Fruit fly (Drosophila melanogaster) whole organism, pupa: Measurements from ENCODE around the gene Cpr30F.

ENCODE experiments used
- CG10348 ChIP-seq: fragments of 200-800 bp; sonication (Bioruptor generic); IDR thresholded peaks from 2 replicates; pipeline ENCODE4 v1.3.6; 2022; ENCODE audit warnings: missing biosample characterization, missing genetic modification characterization
- CG12605 ChIP-seq: fragments of 200-800 bp; sonication (Bioruptor generic); IDR thresholded peaks from 2 replicates; pipeline ENCODE4 v1.3.6; 2022; ENCODE audit warnings: missing biosample characterization, missing genetic modification characterization
- CG13204 ChIP-seq: fragments of 200-800 bp; sonication (Bioruptor generic); optimal IDR thresholded peaks from 2 replicates; lab custom pipeline; 2018; ENCODE audit warnings: missing biosample characterization, mild to moderate bottlenecking, missing genetic modification characterization, moderate library complexity
- CG14655 ChIP-seq: fragments of 200-800 bp; sonication (Bioruptor generic); optimal IDR thresholded peaks from 3 replicates; lab custom pipeline; 2017; ENCODE audit warnings: mild to moderate bottlenecking, missing biosample characterization, missing genetic modification reagents, missing genetic modification characterization
- CG15710 ChIP-seq: fragments of 200-800 bp; sonication (Bioruptor generic); optimal IDR thresholded peaks from 2 replicates; lab custom pipeline; 2018; ENCODE audit warnings: missing biosample characterization, mild to moderate bottlenecking, missing genetic modification characterization, moderate library complexity
- CG17806 ChIP-seq: fragments of 200-800 bp; sonication (Bioruptor generic); optimal IDR thresholded peaks from 2 replicates; lab custom pipeline; 2018; ENCODE audit warnings: missing biosample characterization, mild to moderate bottlenecking, missing genetic modification characterization, moderate library complexity
- CG32121 ChIP-seq: fragments of 200-800 bp; sonication (Bioruptor generic); IDR thresholded peaks from 2 replicates; pipeline ENCODE4 v1.3.6; 2022; ENCODE audit warnings: missing biosample characterization, missing genetic modification characterization
- CG34367 ChIP-seq: fragments of 200-800 bp; sonication (Bioruptor generic); optimal IDR thresholded peaks from 2 replicates; lab custom pipeline; 2018; ENCODE audit warnings: missing biosample characterization, mild to moderate bottlenecking, missing genetic modification characterization
- CG4496 ChIP-seq: fragments of 200-800 bp; sonication (Bioruptor generic); IDR thresholded peaks from 3 replicates; pipeline ENCODE4 v1.3.6; 2022; ENCODE audit warnings: missing biosample characterization, missing genetic modification characterization
- CG8159 ChIP-seq: fragments of 200-800 bp; sonication (Bioruptor generic); optimal IDR thresholded peaks from 3 replicates; lab custom pipeline; 2018; ENCODE audit warnings: missing biosample characterization, mild to moderate bottlenecking, missing genetic modification characterization, moderate library complexity
- CG8301 ChIP-seq: fragments of 200-800 bp; sonication (Bioruptor generic); optimal IDR thresholded peaks from 2 replicates; lab custom pipeline; 2018; ENCODE audit warnings: missing biosample characterization, mild to moderate bottlenecking, missing genetic modification characterization
- CG9948 ChIP-seq: fragments of 200-800 bp; sonication (Bioruptor generic); optimal IDR thresholded peaks from 2 replicates; lab custom pipeline; 2018; ENCODE audit warnings: missing biosample characterization, mild to moderate bottlenecking, missing genetic modification characterization, moderate library complexity
- D1 ChIP-seq: fragments of 200-800 bp; sonication (Bioruptor generic); optimal IDR thresholded peaks from 2 replicates; lab custom pipeline; 2018; ENCODE audit warnings: missing biosample characterization, mild to moderate bottlenecking, missing genetic modification characterization, moderate library complexity
- EcR ChIP-seq: fragments of 200-800 bp; sonication (Bioruptor generic); optimal IDR thresholded peaks from 3 replicates; lab custom pipeline; 2019; ENCODE audit warnings: missing biosample characterization, missing genetic modification characterization, mild to moderate bottlenecking, moderate library complexity, missing genetic modification reagents
- Ets98B ChIP-seq: fragments of 200-800 bp; sonication (Bioruptor generic); IDR thresholded peaks from 2 replicates; pipeline ENCODE4 v1.3.6; 2022; ENCODE audit warnings: missing biosample characterization, missing genetic modification characterization
- Pif1A ChIP-seq: fragments of 200-800 bp; sonication (Bioruptor generic); optimal IDR thresholded peaks from 3 replicates; lab custom pipeline; 2016; ENCODE audit warnings: missing biosample characterization, missing genetic modification characterization
- Pif1B ChIP-seq: fragments of 200-800 bp; sonication (Bioruptor generic); optimal IDR thresholded peaks from 3 replicates; lab custom pipeline; 2016; ENCODE audit warnings: missing biosample characterization, missing genetic modification characterization
- Snoo ChIP-seq: fragments of 200-800 bp; sonication (Bioruptor generic); optimal IDR thresholded peaks from 3 replicates; lab custom pipeline; 2017; ENCODE audit warnings: missing biosample characterization, mild to moderate bottlenecking, missing genetic modification characterization, inconsistent platforms
- fd96Ca ChIP-seq: fragments of 200-800 bp; sonication (Bioruptor generic); IDR thresholded peaks from 3 replicates; pipeline ENCODE4 v1.3.6; 2022; ENCODE audit warnings: missing biosample characterization, missing genetic modification characterization
- gl ChIP-seq: fragments of 200-800 bp; sonication (Bioruptor generic); optimal IDR thresholded peaks from 2 replicates; lab custom pipeline; 2018; ENCODE audit warnings: missing biosample characterization, mild to moderate bottlenecking, missing genetic modification characterization
- rn ChIP-seq: fragments of 200-800 bp; sonication (Bioruptor generic); IDR thresholded peaks from 2 replicates; pipeline ENCODE4 v1.3.6; 2022; ENCODE audit warnings: missing biosample characterization, missing genetic modification characterization

Cpr30F gene

dm6 chr2L:9947265-9947664 is 14.3 kb upstream of the Cpr30F start, which contains the start of gene CG5853:
Gene CG5853 (minus strand): TSS chr2L:9947648.
- no peak for TF ChIP-seq CG15710 (tag; lab: Kevin White, UChicago)
- TF ChIP-seq D1 (tag; lab: Kevin White, UChicago), result no peak
- no peak for TF ChIP-seq CG8159 (tag; lab: Kevin White, UChicago)
- peak; percentile 51 for TF ChIP-seq Pif1A (GFP tag; lab: Kevin White, UChicago)
- TF ChIP-seq gl (tag; lab: Kevin White, UChicago), result no peak
- TF ChIP-seq CG32121 (GFP tag; lab: Robert Waterston, UW), result 0 out of 2 replicates have a peak, but pooled peaks have one; percentile 44
- TF ChIP-seq Ets98B, result peak; percentile 67
- no peak for TF ChIP-seq rn
- peak; percentile 45 for TF ChIP-seq Pif1B (GFP tag; lab: Kevin White, UChicago)
- TF ChIP-seq CG13204 (GFP tag; lab: Kevin White, UChicago), result peak; percentile 95
- TF ChIP-seq Snoo, result no peak
- TF ChIP-seq CG10348, result no peak
- TF ChIP-seq fd96Ca (GFP tag; lab: Robert Waterston, UW), result peak; percentile 70
- 0 out of 2 replicates have a peak, but pooled peaks have one; percentile 22 for TF ChIP-seq CG12605 (GFP tag; lab: Robert Waterston, UW)
- peak; percentile 69; the same call in 2 of the 3 replicates for TF ChIP-seq CG4496 (GFP tag; lab: Robert Waterston, UW)
- peak; percentile 68 for TF ChIP-seq EcR

- TF ChIP-seq CG4496 (GFP tag; lab: Robert Waterston, UW) (0 out of 3 replicates have a peak, but pooled peaks have one; percentile 25), CG32121 (GFP tag; lab: Robert Waterston, UW) (no peak)
- TF ChIP-seq, all 21 proteins: peak for 1
Measured at dm6 chr2L:9946051-9946450, 13.1 kb upstream of the Cpr30F start.

- TF ChIP-seq CG12605 (GFP tag; lab: Robert Waterston, UW), result no peak
- TF ChIP-seq Pif1A (GFP tag; lab: Kevin White, UChicago), result no peak
- TF ChIP-seq CG4496 (GFP tag; lab: Robert Waterston, UW), result 0 out of 3 replicates have a peak, but pooled peaks have one; percentile 12
- peak; percentile 21; the same call in 1 of the 2 replicates for TF ChIP-seq CG32121 (GFP tag; lab: Robert Waterston, UW)
- TF ChIP-seq gl (tag; lab: Kevin White, UChicago), result peak; percentile 71
- TF ChIP-seq Pif1B (GFP tag; lab: Kevin White, UChicago), result peak; percentile 11
Measured at dm6 chr2L:9945086-9945485, 12.1 kb upstream of the Cpr30F start.

dm6 chr2L:9943521-9943920 is 10.6 kb upstream of the Cpr30F start:
- no peak for TF ChIP-seq CG34367
- TF ChIP-seq Ets98B, result no peak
- no peak for TF ChIP-seq CG9948 (tag; lab: Kevin White, UChicago)
- TF ChIP-seq CG8301 (tag; lab: Kevin White, UChicago), result no peak
- no peak for TF ChIP-seq Pif1A (GFP tag; lab: Kevin White, UChicago)
- TF ChIP-seq fd96Ca (GFP tag; lab: Robert Waterston, UW), result no peak
- no peak for TF ChIP-seq CG32121 (GFP tag; lab: Robert Waterston, UW)
- TF ChIP-seq EcR, result no peak
- TF ChIP-seq CG10348, result no peak
- TF ChIP-seq CG12605 (GFP tag; lab: Robert Waterston, UW), result no peak
- no peak for TF ChIP-seq Pif1B (GFP tag; lab: Kevin White, UChicago)
- TF ChIP-seq CG17806 (tag; lab: Kevin White, UChicago), result no peak
- TF ChIP-seq gl (tag; lab: Kevin White, UChicago), result no peak
- TF ChIP-seq CG14655 (GFP tag; lab: Kevin White, UChicago), result no peak
- TF ChIP-seq Snoo, result no peak

dm6 chr2L:9938631-9939256 is 5.8 kb upstream of the Cpr30F start, which contains the start of the genes Datp and CG4619:
Gene Datp (minus strand): TSS chr2L:9938790.
Gene CG4619 (plus strand): TSS chr2L:9938863.
- peak; percentile 44; the same call in 1 of the 3 replicates for TF ChIP-seq fd96Ca (GFP tag; lab: Robert Waterston, UW)
- TF ChIP-seq CG15710 (tag; lab: Kevin White, UChicago), result peak; percentile 4
- TF ChIP-seq CG14655 (GFP tag; lab: Kevin White, UChicago), result no peak
- TF ChIP-seq CG13204 (GFP tag; lab: Kevin White, UChicago), result no peak
- TF ChIP-seq CG4496 (GFP tag; lab: Robert Waterston, UW), result 0 out of 3 replicates have a peak, but pooled peaks have one; percentile 39
- TF ChIP-seq CG9948 (tag; lab: Kevin White, UChicago), result no peak
- TF ChIP-seq Pif1B (GFP tag; lab: Kevin White, UChicago), result no peak
- peak; percentile 5 for TF ChIP-seq CG34367
- TF ChIP-seq CG8159 (tag; lab: Kevin White, UChicago), result no peak
- TF ChIP-seq rn, result no peak
- peak; percentile 39; the same call in 1 of the 2 replicates for TF ChIP-seq Ets98B
- TF ChIP-seq Snoo, result peak; percentile 16

- no peak for TF ChIP-seq CG34367
- peak; percentile 77 for TF ChIP-seq CG4496 (GFP tag; lab: Robert Waterston, UW)
- TF ChIP-seq Ets98B, result peak; percentile 20; the same call in 1 of the 2 replicates
- 0 out of 2 replicates have a peak, but pooled peaks have one; percentile 26 for TF ChIP-seq CG32121 (GFP tag; lab: Robert Waterston, UW)
- TF ChIP-seq CG12605 (GFP tag; lab: Robert Waterston, UW), result peak; percentile 35; the same call in 1 of the 2 replicates
- TF ChIP-seq EcR, result no peak
- TF ChIP-seq fd96Ca (GFP tag; lab: Robert Waterston, UW), result peak; percentile 46; the same call in 1 of the 3 replicates
Measured at dm6 chr2L:9937908-9938307, 4.9 kb upstream of the Cpr30F start, which contains the start of gene Arglu1. Gene Arglu1 (minus strand): TSS chr2L:9938134.
